Fruit fly (Drosophila melanogaster) whole organism: ENCODE data around the gene CG5191.

Experiments used
- CG8478 ChIP-seq: fragments of >200 bp; optimal IDR thresholded peaks from 2 replicates; lab custom pipeline; 2018; ENCODE audit warnings: inconsistent platforms
- Dll ChIP-seq: fragments of >200 bp; optimal IDR thresholded peaks from 2 replicates; lab custom pipeline; 2017
- EcR ChIP-seq, 2 experiments: fragments of >200 bp; optimal IDR thresholded peaks; 2 replicates each; lab custom pipeline; 2017; ENCODE audit warnings: missing biosample characterization in 2 of 2, missing genetic modification characterization in 2 of 2, missing genetic modification reagents in 2 of 2
- pan ChIP-seq: fragments of >200 bp; optimal IDR thresholded peaks from 2 replicates; lab custom pipeline; 2017
- psq ChIP-seq: fragments of >200 bp; optimal IDR thresholded peaks from 2 replicates; lab custom pipeline; 2017
- usp ChIP-seq: fragments of >200 bp; optimal IDR thresholded peaks from 2 replicates; lab custom pipeline; 2017; ENCODE audit warnings: missing biosample characterization, missing genetic modification characterization, mixed read lengths

The CG5191 gene

dm6 chr3R:20596337-20596962 is 35.8 kb downstream of the CG5191 start:
- TF ChIP-seq usp (GFP tag; lab: Kevin White, UChicago) (no peak), CG8478 (lab: Kevin White, UChicago) (no peak), psq (lab: Kevin White, UChicago) (no peak), Dll (lab: Kevin White, UChicago) (no peak), pan (lab: Kevin White, UChicago) (no peak), EcR (GFP tag; optimal IDR thresholded peaks at IDR 0.05; lab: Kevin White, UChicago) (no peak)

DNA sequence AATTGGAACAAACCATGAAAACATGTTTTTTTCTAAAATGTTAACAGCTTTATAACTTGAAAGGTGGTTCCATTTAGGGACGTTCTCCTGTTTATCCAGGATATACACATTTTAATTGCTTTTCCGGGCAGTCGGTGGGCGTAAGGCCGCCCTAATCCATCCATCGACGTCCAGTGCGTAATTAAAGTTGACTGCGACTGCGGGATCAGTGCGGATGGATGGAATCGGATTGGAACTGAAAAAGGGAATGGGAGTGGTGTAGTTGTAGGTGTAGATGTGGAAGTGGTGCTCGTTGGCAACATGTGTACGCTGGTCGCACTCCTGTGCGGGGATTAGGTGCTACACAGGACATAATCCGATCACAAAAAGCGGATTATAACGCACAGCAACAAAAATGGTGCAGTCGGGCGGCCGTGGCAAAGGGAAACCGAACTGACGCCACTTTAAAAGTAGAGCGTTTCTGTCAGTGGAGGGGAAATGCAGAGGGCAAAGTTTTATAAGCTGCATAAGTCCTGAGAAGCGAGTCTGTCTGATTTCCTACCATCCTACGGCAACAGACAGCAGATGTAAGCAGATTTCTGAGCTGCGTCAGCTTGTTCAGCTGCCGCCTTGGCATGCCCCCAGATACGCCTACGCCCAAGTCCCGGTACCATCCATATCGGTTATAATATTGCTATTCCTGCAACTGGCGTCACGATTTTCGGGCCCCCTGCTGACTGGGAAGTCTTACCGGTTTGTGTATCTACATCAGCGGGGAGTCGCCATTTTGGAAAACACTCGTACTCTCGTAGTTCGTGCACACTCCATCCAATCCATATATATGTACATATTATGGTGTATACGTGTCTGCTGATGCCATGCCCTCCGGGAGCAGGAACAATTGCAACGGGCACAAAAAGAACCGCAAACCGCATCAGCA is 37.0 kb downstream of the CG5191 start:
- no peak for TF ChIP-seq CG8478 (lab: Kevin White, UChicago)
- TF ChIP-seq psq (lab: Kevin White, UChicago) = no peak
- TF ChIP-seq Dll (lab: Kevin White, UChicago) = no peak
- TF ChIP-seq usp (GFP tag; lab: Kevin White, UChicago) = no peak
- no peak for TF ChIP-seq EcR (GFP tag; optimal IDR thresholded peaks at IDR 0.05; lab: Kevin White, UChicago)
- TF ChIP-seq pan (lab: Kevin White, UChicago) = no peak

DNA sequence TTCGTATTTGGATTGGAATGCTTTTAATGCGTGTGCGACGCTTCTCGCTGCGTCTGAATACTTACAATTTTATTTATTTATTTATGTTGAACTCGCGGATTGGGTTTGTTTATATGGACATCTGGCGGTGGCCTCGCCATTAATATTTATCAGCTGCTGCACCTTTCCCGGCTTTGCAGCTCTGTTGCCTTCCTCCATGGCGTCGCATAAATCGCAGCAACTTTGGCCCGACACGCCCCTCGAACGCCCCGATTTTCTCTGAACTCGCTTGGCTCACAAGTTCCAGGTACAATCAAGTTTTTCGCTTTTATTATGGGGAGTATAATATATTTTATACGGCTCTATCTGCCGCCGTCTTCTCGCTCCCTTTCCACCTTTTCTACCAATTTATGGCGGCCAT is 39.4 kb downstream of the CG5191 start:
- TF ChIP-seq CG8478 (lab: Kevin White, UChicago) = no peak
- no peak for TF ChIP-seq usp (GFP tag; lab: Kevin White, UChicago)
- TF ChIP-seq pan (lab: Kevin White, UChicago) = no peak
- no peak for TF ChIP-seq EcR (GFP tag; optimal IDR thresholded peaks at IDR 0.05; lab: Kevin White, UChicago)
- no peak for TF ChIP-seq Dll (lab: Kevin White, UChicago)
- no peak for TF ChIP-seq psq (lab: Kevin White, UChicago)

DNA sequence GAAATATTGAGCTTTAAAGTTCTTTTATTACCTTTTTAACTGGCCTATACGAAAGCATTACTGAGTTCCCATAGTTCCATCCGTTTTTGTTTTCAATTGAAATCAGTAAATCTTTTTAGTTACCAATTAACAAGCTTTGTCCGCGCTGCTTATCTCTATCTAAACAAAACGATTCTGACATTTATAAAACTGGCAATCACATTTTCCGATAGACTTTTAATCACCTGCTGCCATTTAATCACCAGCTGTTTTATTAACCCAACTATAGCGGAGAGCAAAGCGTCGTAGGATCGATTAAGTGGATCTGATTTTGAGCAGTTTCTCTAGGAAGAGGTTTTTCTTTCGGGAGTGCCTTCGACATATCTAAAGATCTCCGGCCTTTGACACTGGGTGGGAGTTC is 41.9 kb downstream of the CG5191 start:
- TF ChIP-seq Dll (lab: Kevin White, UChicago) = no peak
- TF ChIP-seq EcR (GFP tag; optimal IDR thresholded peaks at IDR 0.05; lab: Kevin White, UChicago) = no peak
- TF ChIP-seq psq (lab: Kevin White, UChicago) = no peak
- TF ChIP-seq CG8478 (lab: Kevin White, UChicago) = no peak
- TF ChIP-seq usp (GFP tag; lab: Kevin White, UChicago) = no peak
- no peak for TF ChIP-seq pan (lab: Kevin White, UChicago)

- TF ChIP-seq psq (lab: Kevin White, UChicago) (no peak), Dll (lab: Kevin White, UChicago) (no peak), EcR (GFP tag; optimal IDR thresholded peaks at IDR 0.05; lab: Kevin White, UChicago) (no peak), usp (GFP tag; lab: Kevin White, UChicago) (no peak), CG8478 (lab: Kevin White, UChicago) (no peak), pan (lab: Kevin White, UChicago) (no peak)
Observed at dm6 chr3R:20604078-20604477, 43.4 kb downstream of the CG5191 start.

dm6 chr3R:20605078-20605477 is 44.4 kb downstream of the CG5191 start:
- TF ChIP-seq usp (GFP tag; lab: Kevin White, UChicago) (no peak), psq (lab: Kevin White, UChicago) (no peak), Dll (lab: Kevin White, UChicago) (no peak), EcR (GFP tag; optimal IDR thresholded peaks at IDR 0.05; lab: Kevin White, UChicago) (no peak), CG8478 (lab: Kevin White, UChicago) (no peak), pan (lab: Kevin White, UChicago) (no peak)

DNA sequence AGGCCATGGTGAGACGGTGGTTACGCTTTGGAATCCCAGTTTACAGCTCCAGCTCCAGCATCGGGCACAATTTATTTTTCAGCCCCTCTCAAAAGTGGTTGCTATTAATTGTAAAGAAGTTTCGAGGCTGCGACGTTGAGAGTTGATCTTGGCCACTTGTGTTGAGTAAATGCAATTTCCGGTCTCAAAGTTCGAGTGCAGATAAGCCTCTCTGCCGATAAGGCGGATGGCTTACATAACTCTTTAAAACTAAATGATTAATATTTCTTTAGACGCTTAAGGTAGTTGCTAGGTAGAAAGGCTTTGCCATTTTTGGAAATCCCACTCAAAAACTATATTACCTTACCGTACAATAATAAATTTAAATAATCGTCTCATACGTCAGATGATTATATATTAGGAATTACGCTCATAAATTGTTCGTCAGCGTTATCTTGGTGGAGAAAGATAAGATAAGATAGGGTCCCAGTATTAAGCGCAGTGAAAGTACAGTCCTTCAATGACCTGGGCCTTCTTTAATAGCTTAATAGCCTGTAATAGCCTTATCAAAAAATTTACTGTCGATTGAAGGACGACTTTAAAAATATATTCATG is 45.0 kb downstream of the CG5191 start:
- TF ChIP-seq CG8478 (lab: Kevin White, UChicago) (no peak), Dll (lab: Kevin White, UChicago) (no peak), EcR (GFP tag; optimal IDR thresholded peaks at IDR 0.05; lab: Kevin White, UChicago) (no peak), pan (lab: Kevin White, UChicago) (no peak), usp (GFP tag; lab: Kevin White, UChicago) (no peak), psq (lab: Kevin White, UChicago) (no peak)

- no peak for TF ChIP-seq CG8478 (lab: Kevin White, UChicago)
- TF ChIP-seq Dll (lab: Kevin White, UChicago) = no peak
- no peak for TF ChIP-seq pan (lab: Kevin White, UChicago)
- TF ChIP-seq EcR (GFP tag; optimal IDR thresholded peaks at IDR 0.05; lab: Kevin White, UChicago) = no peak
- TF ChIP-seq psq (lab: Kevin White, UChicago) = no peak
- no peak for TF ChIP-seq usp (GFP tag; lab: Kevin White, UChicago)
Observed at dm6 chr3R:20608199-20608598, 47.5 kb downstream of the CG5191 start.

DNA sequence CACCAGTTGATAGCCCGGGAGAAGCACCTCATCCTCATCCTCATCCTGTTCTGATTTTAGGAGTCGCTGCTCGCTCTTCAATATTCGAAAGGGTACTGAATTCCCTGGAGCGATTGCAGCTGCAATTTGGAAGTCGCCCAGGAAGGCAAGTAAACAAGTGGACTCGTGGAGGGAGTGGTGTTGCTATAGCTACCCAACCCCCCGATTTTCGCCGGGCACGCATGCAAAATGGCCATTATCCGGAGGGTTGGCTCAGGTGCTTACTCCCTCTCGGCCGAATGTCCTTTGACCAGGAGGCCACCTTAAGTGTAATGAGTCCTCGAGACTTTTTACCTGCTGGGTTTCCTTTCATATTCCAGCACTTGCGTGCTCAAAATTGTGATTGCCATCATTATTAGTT is 56.1 kb downstream of the CG5191 start, which contains the start of gene CG15923:
CG15923 (minus strand) TSS at position 101 of the 400 bp plus-strand sequence.
- TF ChIP-seq pan (lab: Kevin White, UChicago) (no peak), psq (lab: Kevin White, UChicago) (no peak), EcR (GFP tag; optimal IDR thresholded peaks at IDR 0.05; lab: Kevin White, UChicago) (no peak), CG8478 (lab: Kevin White, UChicago) (no peak), usp (GFP tag; lab: Kevin White, UChicago) (no peak), Dll (lab: Kevin White, UChicago) (no peak)

dm6 chr3R:20617583-20617982 is 56.9 kb downstream of the CG5191 start, which contains the start of gene CG5466:
Gene CG5466, plus strand, starts transcription at chr3R:20617883.
- TF ChIP-seq usp (GFP tag; lab: Kevin White, UChicago) = no peak
- TF ChIP-seq EcR (GFP tag; optimal IDR thresholded peaks at IDR 0.05; lab: Kevin White, UChicago) = no peak
- TF ChIP-seq Dll (lab: Kevin White, UChicago) = no peak
- no peak for TF ChIP-seq psq (lab: Kevin White, UChicago)
- no peak for TF ChIP-seq pan (lab: Kevin White, UChicago)
- no peak for TF ChIP-seq CG8478 (lab: Kevin White, UChicago)
